Fruit fly (Drosophila melanogaster) whole organism, embryonic: ENCODE data around the gene COX6B.

Experiments used
- Antp ChIP-seq: fragments of 200-800 bp; sonication (Bioruptor generic); optimal IDR thresholded peaks from 3 replicates; lab custom pipeline; 2016; ENCODE audit warnings: missing biosample characterization, missing genetic modification characterization
- CG10979 ChIP-seq: fragments of 200-800 bp; sonication (Bioruptor generic); optimal IDR thresholded peaks from 2 replicates; lab custom pipeline; 2018; ENCODE audit warnings: missing biosample characterization, mild to moderate bottlenecking, missing genetic modification characterization, moderate library complexity
- CG11696 ChIP-seq: fragments of 200-800 bp; sonication (Bioruptor generic); IDR thresholded peaks from 2 replicates; pipeline ENCODE4 v1.3.6; 2022; ENCODE audit warnings: missing biosample characterization, missing genetic modification characterization
- CG14860 ChIP-seq: fragments of 200-800 bp; sonication (Bioruptor generic); IDR thresholded peaks from 3 replicates; pipeline ENCODE4 v1.3.6; 2022; ENCODE audit warnings: missing biosample characterization, missing genetic modification characterization; ENCODE audit not compliant: partially characterized antibody
- CG1832 ChIP-seq: fragments of 200-800 bp; sonication (Bioruptor generic); optimal IDR thresholded peaks from 2 replicates; lab custom pipeline; 2017; ENCODE audit warnings: missing biosample characterization, mild to moderate bottlenecking, missing genetic modification characterization, inconsistent platforms
- CG18764 ChIP-seq: fragments of 200-800 bp; sonication (Bioruptor generic); optimal IDR thresholded peaks from 3 replicates; lab custom pipeline; 2016; ENCODE audit warnings: missing biosample characterization, missing genetic modification characterization
- CG2129 ChIP-seq: fragments of 200-800 bp; sonication (Bioruptor generic); IDR thresholded peaks from 2 replicates; pipeline ENCODE4 v1.3.6; 2022; ENCODE audit warnings: missing biosample characterization, missing genetic modification characterization; ENCODE audit not compliant: partially characterized antibody
- CG2199 ChIP-seq: fragments of 200-800 bp; sonication (Bioruptor generic); IDR thresholded peaks from 3 replicates; pipeline ENCODE4 v1.3.6; 2022; ENCODE audit warnings: missing biosample characterization, missing genetic modification characterization
- CG2712 ChIP-seq: fragments of 200-800 bp; optimal IDR thresholded peaks from 3 replicates; lab custom pipeline; 2019; ENCODE audit warnings: missing biosample characterization, mild to moderate bottlenecking, missing genetic modification characterization, moderate library complexity
- CG32532 ChIP-seq: fragments of 200-800 bp; sonication (Bioruptor generic); IDR thresholded peaks from 2 replicates; pipeline ENCODE4 v1.3.6; 2022; ENCODE audit warnings: missing biosample characterization, missing genetic modification characterization
- CG4820 ChIP-seq: fragments of 200-800 bp; sonication (Bioruptor generic); optimal IDR thresholded peaks from 3 replicates; lab custom pipeline; 2016; ENCODE audit warnings: missing biosample characterization, missing genetic modification characterization
- CG6654 ChIP-seq: fragments of 200-800 bp; sonication (Bioruptor generic); optimal IDR thresholded peaks from 2 replicates; lab custom pipeline; 2017; ENCODE audit warnings: missing biosample characterization, mild to moderate bottlenecking, missing genetic modification characterization
- CG7963 ChIP-seq: fragments of 200-800 bp; sonication (Bioruptor generic); IDR thresholded peaks from 3 replicates; pipeline ENCODE4 v1.3.6; 2022; ENCODE audit warnings: missing biosample characterization, missing genetic modification characterization; ENCODE audit not compliant: partially characterized antibody
- CG7987 ChIP-seq: fragments of 200-800 bp; sonication (Bioruptor generic); optimal IDR thresholded peaks from 2 replicates; lab custom pipeline; 2018; ENCODE audit warnings: missing biosample characterization, mild to moderate bottlenecking, missing genetic modification characterization, moderate library complexity
- Dfd ChIP-seq, 2 experiments: fragments of >200 bp; optimal IDR thresholded peaks; 2 replicates each; lab custom pipeline; 2017; ENCODE audit warnings: missing biosample characterization in 2 of 2, missing genetic modification characterization in 2 of 2
- Dp ChIP-seq: fragments of 200-800 bp; sonication (Bioruptor generic); optimal IDR thresholded peaks from 2 replicates; lab custom pipeline; 2018; ENCODE audit warnings: missing biosample characterization, mild to moderate bottlenecking, missing genetic modification characterization, moderate library complexity
- GATAe ChIP-seq: fragments of 200-800 bp; sonication (Bioruptor generic); conservative IDR thresholded peaks from 2 replicates; pipeline ENCODE4 v1.3.6; 2022; ENCODE audit warnings: missing biosample characterization, missing genetic modification characterization
- H15 ChIP-seq: fragments of 200-800 bp; sonication (Bioruptor generic); IDR thresholded peaks from 3 replicates; pipeline ENCODE4 v1.3.6; 2022; ENCODE audit warnings: missing biosample characterization, missing genetic modification characterization
- HLH4C ChIP-seq: fragments of 200-800 bp; sonication (Bioruptor generic); IDR thresholded peaks from 3 replicates; pipeline ENCODE4 v1.3.6; 2022; ENCODE audit warnings: missing biosample characterization, missing genetic modification characterization; ENCODE audit not compliant: partially characterized antibody
- HmgD ChIP-seq: fragments of 200-800 bp; sonication (Bioruptor generic); optimal IDR thresholded peaks from 3 replicates; lab custom pipeline; 2016; ENCODE audit warnings: missing biosample characterization, missing genetic modification characterization
- HmgZ ChIP-seq: fragments of 200-800 bp; sonication (Bioruptor generic); optimal IDR thresholded peaks from 2 replicates; lab custom pipeline; 2018; ENCODE audit warnings: missing biosample characterization, mild to moderate bottlenecking, missing genetic modification characterization
- Kr ChIP-seq: fragments of 200-800 bp; sonication (Bioruptor generic); optimal IDR thresholded peaks from 2 replicates; lab custom pipeline; 2017; ENCODE audit warnings: missing biosample characterization, mild to moderate bottlenecking, missing genetic modification characterization
- Lim3 ChIP-seq: fragments of 200-800 bp; sonication (Bioruptor generic); IDR thresholded peaks from 2 replicates; pipeline ENCODE4 v1.3.6; 2022; ENCODE audit warnings: missing biosample characterization, missing genetic modification characterization
- Lpt ChIP-seq: fragments of >200 bp; optimal IDR thresholded peaks from 2 replicates; lab custom pipeline; 2018; ENCODE audit warnings: missing biosample characterization, missing genetic modification characterization
- Mrtf ChIP-seq: fragments of 200-800 bp; sonication (Bioruptor generic); IDR thresholded peaks from 3 replicates; pipeline ENCODE4 v1.3.6; 2022; ENCODE audit warnings: missing biosample characterization, missing genetic modification characterization
- Myb ChIP-seq: fragments of 200-800 bp; sonication (Bioruptor generic); optimal IDR thresholded peaks from 2 replicates; lab custom pipeline; 2016; ENCODE audit warnings: missing biosample characterization, missing genetic modification characterization
- Scr ChIP-seq: fragments of 200-800 bp; sonication (Bioruptor generic); IDR thresholded peaks from 2 replicates; pipeline ENCODE4 v1.3.6; 2022; ENCODE audit warnings: missing biosample characterization, missing genetic modification characterization; ENCODE audit not compliant: partially characterized antibody
- Six4 ChIP-seq: fragments of 200-800 bp; sonication (Bioruptor generic); optimal IDR thresholded peaks from 2 replicates; lab custom pipeline; 2016; ENCODE audit warnings: missing biosample characterization, missing genetic modification characterization
- Taf1 ChIP-seq: fragments of 200-800 bp; sonication (Bioruptor generic); IDR thresholded peaks from 2 replicates; pipeline ENCODE4 v1.3.6; 2022; ENCODE audit warnings: missing biosample characterization, missing genetic modification characterization
- Tbp ChIP-seq: fragments of >200 bp; optimal IDR thresholded peaks from 2 replicates; lab custom pipeline; 2018; ENCODE audit warnings: missing biosample characterization, missing genetic modification characterization
- Xrp1 ChIP-seq: fragments of 200-800 bp; sonication (Bioruptor generic); IDR thresholded peaks from 2 replicates; pipeline ENCODE4 v1.3.6; 2022; ENCODE audit warnings: missing biosample characterization, missing genetic modification characterization
- az2 ChIP-seq: fragments of 200-800 bp; sonication (Bioruptor generic); optimal IDR thresholded peaks from 3 replicates; lab custom pipeline; 2016; ENCODE audit warnings: missing biosample characterization, missing genetic modification characterization
- bab2 ChIP-seq: fragments of 200-800 bp; sonication (Bioruptor generic); optimal IDR thresholded peaks from 2 replicates; lab custom pipeline; 2016; ENCODE audit warnings: missing biosample characterization, missing genetic modification characterization
- cg ChIP-seq: fragments of 200-800 bp; sonication (Bioruptor generic); optimal IDR thresholded peaks from 3 replicates; lab custom pipeline; 2019; ENCODE audit warnings: missing biosample characterization, mild to moderate bottlenecking, missing genetic modification characterization, moderate library complexity
- crc ChIP-seq: fragments of 200-800 bp; sonication (Bioruptor generic); optimal IDR thresholded peaks from 2 replicates; lab custom pipeline; 2016; ENCODE audit warnings: missing biosample characterization, missing genetic modification characterization
- dmrt11E ChIP-seq: fragments of 200-800 bp; sonication (Bioruptor generic); optimal IDR thresholded peaks from 3 replicates; lab custom pipeline; 2018; ENCODE audit warnings: missing biosample characterization, mild to moderate bottlenecking, missing genetic modification characterization, moderate library complexity
- ewg ChIP-seq: fragments of 200-800 bp; sonication (Bioruptor generic); optimal IDR thresholded peaks from 3 replicates; lab custom pipeline; 2017; ENCODE audit warnings: mild to moderate bottlenecking, missing biosample characterization, missing genetic modification reagents, missing genetic modification characterization
- fd102C ChIP-seq: fragments of 200-800 bp; sonication (Bioruptor generic); optimal IDR thresholded peaks from 2 replicates; lab custom pipeline; 2018; ENCODE audit warnings: missing biosample characterization, mild to moderate bottlenecking, missing genetic modification characterization, moderate library complexity
- fd3F ChIP-seq: fragments of 200-800 bp; sonication (Bioruptor generic); optimal IDR thresholded peaks from 2 replicates; lab custom pipeline; 2018; ENCODE audit warnings: missing biosample characterization, mild to moderate bottlenecking, missing genetic modification characterization, moderate library complexity
- grn ChIP-seq: fragments of 200-800 bp; sonication (Bioruptor generic); optimal IDR thresholded peaks from 3 replicates; lab custom pipeline; 2017; ENCODE audit warnings: missing biosample characterization, missing genetic modification characterization
- ind ChIP-seq: fragments of 200-800 bp; sonication (Bioruptor generic); optimal IDR thresholded peaks from 3 replicates; lab custom pipeline; 2016; ENCODE audit warnings: missing biosample characterization, missing genetic modification characterization
- insv ChIP-seq, 2 experiments: fragments of 200-800 bp; sonication (Bioruptor generic); optimal IDR thresholded peaks; 3 replicates each; lab custom pipeline; 2016 to 2018; ENCODE audit warnings: missing biosample characterization in 2 of 2, missing genetic modification characterization in 2 of 2
- jigr1 ChIP-seq: fragments of 200-800 bp; sonication (Bioruptor generic); IDR thresholded peaks from 3 replicates; pipeline ENCODE4 v1.3.6; 2022; ENCODE audit warnings: missing biosample characterization, missing genetic modification characterization
- luna ChIP-seq: fragments of 200-800 bp; sonication (Bioruptor generic); optimal IDR thresholded peaks from 2 replicates; lab custom pipeline; 2016; ENCODE audit warnings: missing biosample characterization, missing genetic modification characterization
- mirr ChIP-seq: fragments of 200-800 bp; sonication (Bioruptor generic); optimal IDR thresholded peaks from 3 replicates; lab custom pipeline; 2018; ENCODE audit warnings: missing biosample characterization, mild to moderate bottlenecking, missing genetic modification characterization
- p53 ChIP-seq: fragments of 200-800 bp; sonication (Bioruptor generic); optimal IDR thresholded peaks from 2 replicates; lab custom pipeline; 2016; ENCODE audit warnings: missing biosample characterization, missing genetic modification characterization
- sc ChIP-seq, 3 experiments: fragments of >200 bp in 2 of 3; fragments of 200-800 bp in 1 of 3; sonication (Bioruptor generic) in 1 of 3; optimal IDR thresholded peaks; 2 replicates in 2 of 3; 3 replicates in 1 of 3; lab custom pipeline; 2017; ENCODE audit warnings: mild to moderate bottlenecking in 1 of 3, missing biosample characterization in 1 of 3, missing genetic modification characterization in 1 of 3, missing genetic modification reagents in 1 of 3
- sqz ChIP-seq: fragments of 200-800 bp; sonication (Bioruptor generic); optimal IDR thresholded peaks from 3 replicates; lab custom pipeline; 2018; ENCODE audit warnings: missing biosample characterization, mild to moderate bottlenecking, missing genetic modification characterization
- toy ChIP-seq: fragments of 200-800 bp; sonication (Bioruptor generic); IDR thresholded peaks from 2 replicates; pipeline ENCODE4 v1.3.6; 2022; ENCODE audit warnings: missing biosample characterization, missing genetic modification characterization
- tup ChIP-seq: fragments of 200-800 bp; sonication (Bioruptor generic); optimal IDR thresholded peaks from 2 replicates; lab custom pipeline; 2016; ENCODE audit warnings: missing biosample characterization, mild to moderate bottlenecking, missing genetic modification characterization, moderate library complexity

Gene COX6B

dm6 chrX:19744003-19744488 lies at the start of gene COX6B, which contains the start of the genes CG18809, CG33932 and Rpp20 (continued):
- peak; percentile 59 for TF ChIP-seq ind (GFP tag; lab: Kevin White, UChicago)
- TF ChIP-seq CG2199 (GFP tag; lab: Robert Waterston, UW) = 0 out of 3 replicates have a peak, but pooled peaks have one; percentile 24
- TF ChIP-seq CG18764 (GFP tag; lab: Kevin White, UChicago) = no peak
- peak; percentile 91 for TF ChIP-seq CG7963 (GFP tag; lab: Robert Waterston, UW)
- TF ChIP-seq CG6654 (GFP tag; lab: Kevin White, UChicago) = no peak
- TF ChIP-seq H15 = peak; percentile 37; the same call in 1 of the 3 replicates
- peak; percentile 42 for TF ChIP-seq crc (GFP tag; lab: Kevin White, UChicago)
- TF ChIP-seq p53 = peak; percentile 71
- TF ChIP-seq sqz (GFP tag; lab: Kevin White, UChicago) = no peak
- TF ChIP-seq luna (GFP tag; lab: Kevin White, UChicago) = peak; percentile 56
- no peak for TF ChIP-seq Six4 (GFP tag; lab: Kevin White, UChicago)
- peak; percentile 52 for TF ChIP-seq Dp (GFP tag; lab: Kevin White, UChicago)
- TF ChIP-seq CG2712 (tag; lab: Kevin White, UChicago) = peak; percentile 61
- TF ChIP-seq fd3F (GFP tag; lab: Kevin White, UChicago) = no peak
- TF ChIP-seq Kr (GFP tag; lab: Kevin White, UChicago) = no peak
- peak; percentile 93 for TF ChIP-seq HmgD (GFP tag; lab: Kevin White, UChicago)
- TF ChIP-seq jigr1 (GFP tag; lab: Robert Waterston, UW) = no peak
- 0 out of 3 replicates have a peak, but pooled peaks have one; percentile 45 for TF ChIP-seq Mrtf (GFP tag; lab: Robert Waterston, UW)
- TF ChIP-seq cg (GFP tag; lab: Kevin White, UChicago) = peak; percentile 78
- TF ChIP-seq fd102C (GFP tag; lab: Kevin White, UChicago) = peak; percentile 8
- TF ChIP-seq HLH4C = peak; percentile 88
- no peak for TF ChIP-seq CG1832 (GFP tag; lab: Kevin White, UChicago)
- peak; percentile 31; the same call in 1 of the 2 replicates for TF ChIP-seq Taf1 (GFP tag; lab: Robert Waterston, UW)
- no peak for TF ChIP-seq GATAe (GFP tag; lab: Robert Waterston, UW)
- TF ChIP-seq toy (GFP tag; lab: Robert Waterston, UW) = no peak
- TF ChIP-seq Lpt (GFP tag; lab: Kevin White, UChicago) = no peak
- no peak for TF ChIP-seq sc (optimal IDR thresholded peaks at IDR 0.05; lab: Kevin White, UChicago)
- TF ChIP-seq sc (GFP tag; optimal IDR thresholded peaks at IDR 0.05; lab: Kevin White, UChicago) = no peak
- TF ChIP-seq CG2129 (GFP tag; lab: Robert Waterston, UW) = peak; percentile 84
- TF ChIP-seq CG4820 (GFP tag; lab: Kevin White, UChicago) = peak; percentile 28
- peak; percentile 73 for TF ChIP-seq CG32532 (GFP tag; lab: Robert Waterston, UW)
- peak; percentile 84 for TF ChIP-seq Antp (GFP tag; lab: Kevin White, UChicago)
- TF ChIP-seq Tbp = no peak
- TF ChIP-seq az2 = peak; percentile 32
- TF ChIP-seq Scr (GFP tag; lab: Robert Waterston, UW) = peak; percentile 92
- TF ChIP-seq insv (GFP tag; optimal IDR thresholded peaks at IDR 0.05; lab: Kevin White, UChicago) = peak in 1 of 2 experiments; percentile 26
- TF ChIP-seq CG14860 = peak; percentile 86
- peak; percentile 74 for TF ChIP-seq mirr (GFP tag; lab: Kevin White, UChicago)
- TF ChIP-seq CG7987 (GFP tag; lab: Kevin White, UChicago) = peak; percentile 11
- TF ChIP-seq CG10979 (tag; lab: Kevin White, UChicago) = peak; percentile 28
- peak; percentile 66 for TF ChIP-seq bab2 (GFP tag; lab: Kevin White, UChicago)
- TF ChIP-seq ewg (GFP tag; lab: Kevin White, UChicago) = peak; percentile 79
- TF ChIP-seq Xrp1 (GFP tag; lab: Robert Waterston, UW) = peak; percentile 59
- peak; percentile 7 for TF ChIP-seq grn
- TF ChIP-seq Myb (GFP tag; lab: Kevin White, UChicago) = peak; percentile 78
- TF ChIP-seq Dfd (GFP tag; optimal IDR thresholded peaks at IDR 0.05; lab: Kevin White, UChicago) = no peak
- TF ChIP-seq tup = no peak
- TF ChIP-seq HmgZ (tag; lab: Kevin White, UChicago) = peak; percentile 91
- TF ChIP-seq Lim3 (GFP tag; lab: Robert Waterston, UW) = no peak
- TF ChIP-seq CG11696 (GFP tag; lab: Robert Waterston, UW) = no peak
- no peak for TF ChIP-seq dmrt11E
